Fruit fly (Drosophila melanogaster) whole organism, wandering third instar larva: Measurements from ENCODE around the gene CG9928.

Experiments
- CrebA ChIP-seq: fragments of 200-800 bp; sonication (Bioruptor generic); optimal IDR thresholded peaks from 2 replicates; lab custom pipeline; 2016; ENCODE audit warnings: missing biosample characterization, mild to moderate bottlenecking, missing genetic modification characterization, borderline replicate concordance
- Dfd ChIP-seq: fragments of >200 bp; optimal IDR thresholded peaks from 2 replicates; lab custom pipeline; 2017; ENCODE audit warnings: missing biosample characterization, missing genetic modification characterization
- Dif ChIP-seq: fragments of 200-275, 200-300 bp; sonication (Bioruptor generic); optimal IDR thresholded peaks from 2 replicates; lab custom pipeline; 2018; ENCODE audit warnings: missing biosample characterization, missing genetic modification characterization; ENCODE audit not compliant: partially characterized antibody
- GATAd ChIP-seq: sonication (Bioruptor generic); optimal IDR thresholded peaks from 2 replicates; lab custom pipeline; 2016; ENCODE audit warnings: missing biosample characterization, missing genetic modification characterization
- HLH106 ChIP-seq: fragments of 200-800 bp; optimal IDR thresholded peaks from 3 replicates; lab custom pipeline; 2019; ENCODE audit warnings: missing biosample characterization, mild to moderate bottlenecking, missing genetic modification characterization, moderate library complexity
- Hnf4 ChIP-seq: fragments of 200-800 bp; sonication (Bioruptor generic); optimal IDR thresholded peaks from 2 replicates; lab custom pipeline; 2016; ENCODE audit warnings: missing biosample characterization, mild to moderate bottlenecking, missing genetic modification characterization
- Hr78 ChIP-seq: fragments of >200 bp; optimal IDR thresholded peaks from 2 replicates; lab custom pipeline; 2017; ENCODE audit warnings: missing biosample characterization, missing genetic modification characterization
- Hr83 ChIP-seq: fragments of 200-300 bp; sonication (Bioruptor generic); optimal IDR thresholded peaks from 2 replicates; lab custom pipeline; 2016; ENCODE audit warnings: missing biosample characterization, mild to moderate bottlenecking, missing genetic modification characterization, moderate library complexity; ENCODE audit not compliant: poor library complexity, severe bottlenecking
- Mio ChIP-seq: sonication (Bioruptor generic); optimal IDR thresholded peaks from 2 replicates; lab custom pipeline; 2016; ENCODE audit warnings: missing biosample characterization, missing genetic modification characterization
- Myc ChIP-seq: fragments of >200 bp; optimal IDR thresholded peaks from 2 replicates; lab custom pipeline; 2017
- N ChIP-seq: fragments of >200 bp; optimal IDR thresholded peaks from 2 replicates; lab custom pipeline; 2018; ENCODE audit warnings: missing biosample characterization, missing external identifiers, missing genetic modification characterization
- OdsH ChIP-seq: fragments of 200-800 bp; sonication (Bioruptor generic); optimal IDR thresholded peaks from 2 replicates; lab custom pipeline; 2016; ENCODE audit warnings: missing biosample characterization, mild to moderate bottlenecking, missing genetic modification characterization
- Rel ChIP-seq, 2 experiments: fragments of 200-800 bp; sonication (Bioruptor generic) in 1 of 2; optimal IDR thresholded peaks; 2 replicates in 1 of 2; 3 replicates in 1 of 2; lab custom pipeline; 2016 to 2019; ENCODE audit warnings: mild to moderate bottlenecking in 2 of 2, missing biosample characterization in 2 of 2, missing genetic modification characterization in 2 of 2, moderate library complexity in 1 of 2
- Sp1 ChIP-seq: fragments of 200-800 bp; sonication (Bioruptor generic); optimal IDR thresholded peaks from 3 replicates; lab custom pipeline; 2019; ENCODE audit warnings: missing biosample characterization, mild to moderate bottlenecking, missing genetic modification characterization, moderate library complexity
- Vsx2 ChIP-seq: fragments of 200-300, 225-300 bp; sonication (Bioruptor generic); optimal IDR thresholded peaks from 2 replicates; lab custom pipeline; 2018; ENCODE audit warnings: missing biosample characterization, missing genetic modification characterization; ENCODE audit not compliant: partially characterized antibody
- brk ChIP-seq: fragments of 200-800 bp; sonication (Bioruptor generic); optimal IDR thresholded peaks from 2 replicates; lab custom pipeline; 2016; ENCODE audit warnings: missing biosample characterization, mild to moderate bottlenecking, missing genetic modification characterization
- dmrt93B ChIP-seq: fragments of 200-800 bp; sonication (Bioruptor generic); optimal IDR thresholded peaks from 2 replicates; lab custom pipeline; 2018; ENCODE audit warnings: missing biosample characterization, mild to moderate bottlenecking, missing genetic modification characterization
- dsf ChIP-seq: sonication (Bioruptor generic); optimal IDR thresholded peaks from 2 replicates; lab custom pipeline; 2016; ENCODE audit warnings: missing biosample characterization, missing genetic modification characterization, borderline replicate concordance
- ey ChIP-seq: fragments of 200-800 bp; sonication (Bioruptor generic); optimal IDR thresholded peaks from 2 replicates; lab custom pipeline; 2016; ENCODE audit warnings: missing biosample characterization, missing genetic modification characterization
- foxo ChIP-seq, 2 experiments: fragments of 200-800 bp; sonication (Bioruptor generic); optimal IDR thresholded peaks; 2 replicates in 1 of 2; 3 replicates in 1 of 2; lab custom pipeline; 2016 to 2017; ENCODE audit warnings: missing biosample characterization in 2 of 2, missing genetic modification characterization in 2 of 2
- h ChIP-seq: fragments of 200-800 bp; sonication (Bioruptor generic); optimal IDR thresholded peaks from 3 replicates; lab custom pipeline; 2016; ENCODE audit warnings: missing biosample characterization, mild to moderate bottlenecking, missing genetic modification characterization
- jim ChIP-seq: fragments of 175-275, 200-325 bp; sonication (Bioruptor generic); optimal IDR thresholded peaks from 2 replicates; lab custom pipeline; 2016; ENCODE audit warnings: missing biosample characterization, mild to moderate bottlenecking, missing genetic modification characterization
- pan ChIP-seq: fragments of >200 bp; optimal IDR thresholded peaks from 2 replicates; lab custom pipeline; 2017
- psq ChIP-seq: fragments of 200-800 bp; sonication (Bioruptor generic); optimal IDR thresholded peaks from 3 replicates; lab custom pipeline; 2017; ENCODE audit warnings: missing biosample characterization, mild to moderate bottlenecking, missing genetic modification characterization, moderate library complexity
- rgr ChIP-seq: fragments of 200-800 bp; sonication (Bioruptor generic); optimal IDR thresholded peaks from 3 replicates; lab custom pipeline; 2016; ENCODE audit warnings: missing biosample characterization, mild to moderate bottlenecking, missing genetic modification characterization
- woc ChIP-seq: sonication (Bioruptor generic); optimal IDR thresholded peaks from 2 replicates; lab custom pipeline; 2016; ENCODE audit warnings: missing biosample characterization, mild to moderate bottlenecking, missing genetic modification characterization

The CG9928 gene

dm6 chr2L:13164994-13165801 is 22.5 kb upstream of the CG9928 start, which contains the start of gene Sirt1 (continued):
- TF ChIP-seq CrebA (GFP tag; lab: Kevin White, UChicago) (no peak), Sp1 (GFP tag; lab: Kevin White, UChicago) (peak; percentile 89), GATAd (no peak), Hnf4 (GFP tag; lab: Kevin White, UChicago) (peak; percentile 27), OdsH (GFP tag; lab: Kevin White, UChicago) (peak; percentile 76), HLH106 (peak; percentile 94), Hr83 (GFP tag; lab: Kevin White, UChicago) (peak; percentile 49)

dm6 chr2L:13160227-13160626 is 17.5 kb upstream of the CG9928 start, which contains the start of gene kmg:
kmg (plus strand) TSS chr2L:13160527.
- TF ChIP-seq Hr78 (GFP tag; lab: Kevin White, UChicago) (no peak), dmrt93B (GFP tag; lab: Kevin White, UChicago) (no peak), woc (GFP tag; lab: Kevin White, UChicago) (no peak), jim (GFP tag; lab: Kevin White, UChicago) (no peak), CrebA (GFP tag; lab: Kevin White, UChicago) (no peak), Mio (GFP tag; lab: Kevin White, UChicago) (no peak), brk (GFP tag; lab: Kevin White, UChicago) (no peak), GATAd (no peak), Rel (GFP tag; optimal IDR thresholded peaks at IDR 0.05; lab: Kevin White, UChicago) (no peak), Rel (tag; optimal IDR thresholded peaks at IDR 0.05; lab: Kevin White, UChicago) (no peak), Dfd (GFP tag; lab: Kevin White, UChicago) (no peak), h (no peak), Hnf4 (GFP tag; lab: Kevin White, UChicago) (no peak), Myc (lab: Kevin White, UChicago) (no peak), ey (GFP tag; lab: Kevin White, UChicago) (no peak), foxo (GFP tag; optimal IDR thresholded peaks at IDR 0.05; lab: Kevin White, UChicago) (no peak), dsf (GFP tag; lab: Kevin White, UChicago) (no peak), N (GFP tag; lab: Kevin White, UChicago) (no peak), Vsx2 (GFP tag; lab: Kevin White, UChicago) (no peak)

- TF ChIP-seq HLH106, result no peak
- TF ChIP-seq, all 38 proteins: peak for 0
Measured at dm6 chr2L:13158510-13158909, 15.8 kb upstream of the CG9928 start, which contains the start of gene Pk34A. Pk34A (plus strand) TSS chr2L:13158810.

DNA sequence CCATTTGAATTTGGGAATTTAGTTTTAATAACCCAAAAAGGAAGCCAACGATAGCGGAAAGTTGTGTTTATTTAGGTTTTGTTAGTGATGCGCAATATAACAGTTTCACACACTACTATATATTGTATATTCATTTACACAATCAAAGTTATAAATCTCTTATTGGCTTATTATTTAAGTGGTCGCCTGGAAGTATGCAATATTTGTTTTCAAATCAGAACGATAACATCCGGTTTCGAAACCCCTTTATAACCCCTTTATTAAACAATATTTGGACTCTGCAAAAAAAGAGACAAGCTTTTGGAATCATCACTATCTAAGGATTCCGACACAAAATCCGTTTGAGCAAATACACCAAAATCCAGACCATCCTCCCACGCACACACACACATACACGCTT is 15.2 kb upstream of the CG9928 start:
- TF ChIP-seq rgr (GFP tag; lab: Kevin White, UChicago) (peak; percentile 28), Rel (GFP tag; optimal IDR thresholded peaks at IDR 0.05; lab: Kevin White, UChicago) (no peak), Rel (tag; optimal IDR thresholded peaks at IDR 0.05; lab: Kevin White, UChicago) (no peak), N (GFP tag; lab: Kevin White, UChicago) (no peak), Myc (lab: Kevin White, UChicago) (peak; percentile 17), dmrt93B (GFP tag; lab: Kevin White, UChicago) (peak; percentile 5), h (peak; percentile 28), HLH106 (peak; percentile 27), brk (GFP tag; lab: Kevin White, UChicago) (no peak)

DNA sequence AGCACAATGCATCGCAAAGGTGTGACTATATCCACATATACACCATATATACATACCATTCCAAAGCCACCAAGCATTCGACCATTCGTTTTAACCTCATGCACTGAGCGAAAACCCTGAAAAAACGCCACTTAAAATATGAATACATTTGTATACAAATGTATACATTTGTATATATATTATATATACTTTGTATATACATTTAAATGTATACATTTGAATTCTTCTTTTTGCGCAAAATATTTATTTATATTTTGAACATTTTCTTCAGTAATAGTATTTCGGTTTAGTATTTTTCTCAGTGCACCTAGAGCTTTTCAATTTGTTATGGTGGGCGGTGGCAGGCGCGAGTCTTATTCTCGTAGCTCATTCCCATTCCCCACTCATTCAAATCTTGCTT is 13.6 kb upstream of the CG9928 start:
- no peak for TF ChIP-seq Mio (GFP tag; lab: Kevin White, UChicago)
- TF ChIP-seq Sp1 (GFP tag; lab: Kevin White, UChicago), result peak; percentile 1
- TF ChIP-seq pan (lab: Kevin White, UChicago), result no peak
- peak in 1 of 2 experiments; percentile 24 for TF ChIP-seq foxo (GFP tag; optimal IDR thresholded peaks at IDR 0.05; lab: Kevin White, UChicago)
- TF ChIP-seq Dif (GFP tag; lab: Kevin White, UChicago), result no peak
- peak; percentile 22 for TF ChIP-seq psq (GFP tag; lab: Kevin White, UChicago)
- TF ChIP-seq jim (GFP tag; lab: Kevin White, UChicago), result no peak

dm6 chr2L:13154313-13154712 is 11.6 kb upstream of the CG9928 start:
- no peak for TF ChIP-seq GATAd
- TF ChIP-seq Dif (GFP tag; lab: Kevin White, UChicago), result peak; percentile 14
